Worm (Caenorhabditis elegans) whole organism, young adult: ENCODE results near the gene ZK1240.2.

Experiments used
- B0336.3 ChIP-seq: fragments of 200-800 bp; sonication (Bioruptor generic); IDR thresholded peaks from 2 replicates; pipeline ENCODE4 v1.3.6; 2022; ENCODE audit warnings: missing genetic modification characterization, missing compliant biosample characterization
- C17E4.6 ChIP-seq: fragments of 200-800 bp; sonication (Bioruptor generic); IDR thresholded peaks from 2 replicates; pipeline ENCODE4 v1.3.6; 2022; ENCODE audit warnings: missing genetic modification reagents, missing genetic modification characterization, missing compliant biosample characterization
- D2030.7 ChIP-seq: fragments of 200-800 bp; sonication (Bioruptor generic); IDR thresholded peaks from 2 replicates; pipeline ENCODE4 v1.3.6; 2022; ENCODE audit warnings: missing genetic modification reagents, missing genetic modification characterization, missing compliant biosample characterization
- F22D6.2 ChIP-seq: sonication (generic microtip); optimal IDR thresholded peaks from 2 replicates; lab custom pipeline; 2016; ENCODE audit warnings: mild to moderate bottlenecking, missing genetic modification characterization, missing compliant biosample characterization
- F33H1.4 ChIP-seq: fragments of 200-800 bp; sonication (Bioruptor generic); IDR thresholded peaks from 2 replicates; pipeline ENCODE4 v1.3.6; 2022; ENCODE audit warnings: missing genetic modification reagents, missing genetic modification characterization, missing compliant biosample characterization
- K11D2.4 ChIP-seq: fragments of 200-800 bp; sonication (Bioruptor generic); IDR thresholded peaks from 2 replicates; pipeline ENCODE4 v1.3.6; 2022; ENCODE audit warnings: missing genetic modification reagents, missing genetic modification characterization, missing compliant biosample characterization
- Y67H2A.10 ChIP-seq: fragments of 200-800 bp; sonication (Bioruptor generic); conservative IDR thresholded peaks from 2 replicates; pipeline ENCODE4 v1.3.6; 2022; ENCODE audit warnings: missing genetic modification reagents, missing genetic modification characterization, missing compliant biosample characterization
- akir-1 ChIP-seq: fragments of 200-800 bp; sonication (Bioruptor generic); optimal IDR thresholded peaks from 2 replicates; lab custom pipeline; 2018; ENCODE audit warnings: mild to moderate bottlenecking, missing genetic modification characterization, moderate library complexity, missing compliant biosample characterization
- atf-7 ChIP-seq: sonication (generic microtip); optimal IDR thresholded peaks from 2 replicates; lab custom pipeline; 2017; ENCODE audit warnings: mild to moderate bottlenecking, missing genetic modification characterization, missing compliant biosample characterization
- attf-3 ChIP-seq: fragments of 200-800 bp; sonication (Bioruptor generic); conservative IDR thresholded peaks from 2 replicates; pipeline ENCODE4 v1.3.6; 2022; ENCODE audit warnings: missing genetic modification reagents, missing genetic modification characterization, missing compliant biosample characterization
- attf-5 ChIP-seq: fragments of 200-800 bp; sonication (Bioruptor generic); optimal IDR thresholded peaks from 2 replicates; lab custom pipeline; 2018; ENCODE audit warnings: mild to moderate bottlenecking, missing genetic modification characterization, missing compliant biosample characterization
- ccch-3 ChIP-seq: fragments of 200-800 bp; sonication (Bioruptor generic); optimal IDR thresholded peaks from 2 replicates; lab custom pipeline; 2018; ENCODE audit warnings: mild to moderate bottlenecking, missing genetic modification characterization, missing compliant biosample characterization
- cebp-2 ChIP-seq: fragments of 200-800 bp; sonication (Bioruptor generic); IDR thresholded peaks from 2 replicates; pipeline ENCODE4 v1.3.6; 2022; ENCODE audit warnings: missing genetic modification characterization, missing compliant biosample characterization
- ceh-100 ChIP-seq: fragments of 200-800 bp; sonication (Bioruptor generic); IDR thresholded peaks from 2 replicates; pipeline ENCODE4 v1.3.6; 2022; ENCODE audit warnings: missing genetic modification reagents, missing genetic modification characterization, missing compliant biosample characterization
- dpff-1 ChIP-seq: sonication (generic microtip); optimal IDR thresholded peaks from 2 replicates; lab custom pipeline; 2017; ENCODE audit warnings: mild to moderate bottlenecking, missing genetic modification characterization, missing compliant biosample characterization
- egl-44 ChIP-seq: fragments of 200-800 bp; sonication (Bioruptor generic); IDR thresholded peaks from 2 replicates; pipeline ENCODE4 v1.3.6; 2022; ENCODE audit warnings: missing genetic modification reagents, missing genetic modification characterization, missing compliant biosample characterization
- ekl-4 ChIP-seq: fragments of 200-800 bp; sonication (Bioruptor generic); IDR thresholded peaks from 2 replicates; pipeline ENCODE4 v1.3.6; 2022; ENCODE audit warnings: missing genetic modification reagents, missing genetic modification characterization, missing compliant biosample characterization
- fkh-3 ChIP-seq: sonication (generic microtip); optimal IDR thresholded peaks from 2 replicates; lab custom pipeline; 2016; ENCODE audit warnings: mild to moderate bottlenecking, missing genetic modification characterization, missing compliant biosample characterization
- him-1 ChIP-seq: sonication (generic microtip); optimal IDR thresholded peaks from 2 replicates; lab custom pipeline; 2016; ENCODE audit warnings: missing genotype, missing genetic modification reagents, missing genetic modification characterization, missing compliant biosample characterization
- hlh-12 ChIP-seq: sonication (generic microtip); optimal IDR thresholded peaks from 2 replicates; lab custom pipeline; 2016; ENCODE audit warnings: missing genetic modification characterization, missing compliant biosample characterization
- hmg-1.2 ChIP-seq: fragments of 200-800 bp; sonication (Bioruptor generic); IDR thresholded peaks from 2 replicates; pipeline ENCODE4 v1.3.6; 2022; ENCODE audit warnings: missing genetic modification reagents, missing genetic modification characterization, missing compliant biosample characterization
- hmg-20 ChIP-seq: fragments of 200-800 bp; sonication (Bioruptor generic); IDR thresholded peaks from 2 replicates; pipeline ENCODE4 v1.3.6; 2022; ENCODE audit warnings: missing genetic modification reagents, missing genetic modification characterization, missing compliant biosample characterization
- hsf-1 ChIP-seq: fragments of 200-800 bp; sonication (Bioruptor generic); IDR thresholded peaks from 2 replicates; pipeline ENCODE4 v1.3.6; 2022; ENCODE audit warnings: missing genetic modification reagents, missing genetic modification characterization, missing compliant biosample characterization
- lin-35 ChIP-seq, 3 experiments: fragments of 150-350 bp in 2 of 3; sonication (generic microtip) in 1 of 3; optimal IDR thresholded peaks; 2 replicates each; lab custom pipeline; 2014 to 2018; ENCODE audit warnings: missing biosample characterization in 3 of 3, missing genetic modification characterization in 3 of 3, missing genetic modification reagents in 3 of 3
- madf-10 ChIP-seq: sonication (generic microtip); optimal IDR thresholded peaks from 2 replicates; lab custom pipeline; 2016; ENCODE audit warnings: mild to moderate bottlenecking, missing genetic modification characterization, missing compliant biosample characterization
- madf-3 ChIP-seq: fragments of 200-800 bp; sonication (Bioruptor generic); IDR thresholded peaks from 2 replicates; pipeline ENCODE4 v1.3.6; 2022; ENCODE audit warnings: missing genetic modification reagents, missing genetic modification characterization, missing compliant biosample characterization
- mel-28 ChIP-seq: sonication (generic microtip); optimal IDR thresholded peaks from 2 replicates; lab custom pipeline; 2016; ENCODE audit warnings: borderline replicate concordance, mild to moderate bottlenecking, missing genetic modification characterization, missing compliant biosample characterization
- mxl-1 ChIP-seq: sonication (generic microtip); optimal IDR thresholded peaks from 2 replicates; lab custom pipeline; 2016; ENCODE audit warnings: missing genetic modification characterization, missing compliant biosample characterization
- nfyb-1 ChIP-seq: fragments of 200-800 bp; sonication (Bioruptor generic); IDR thresholded peaks from 2 replicates; pipeline ENCODE4 v1.3.6; 2022; ENCODE audit warnings: missing genetic modification reagents, missing genetic modification characterization, missing compliant biosample characterization
- nhr-120 ChIP-seq: fragments of 200-800 bp; sonication (Bioruptor generic); IDR thresholded peaks from 2 replicates; pipeline ENCODE4 v1.3.6; 2022; ENCODE audit warnings: missing genetic modification characterization, missing compliant biosample characterization
- rcor-1 ChIP-seq: fragments of 200-800 bp; sonication (Bioruptor generic); IDR thresholded peaks from 2 replicates; pipeline ENCODE4 v1.3.6; 2022; ENCODE audit warnings: missing genetic modification reagents, missing genetic modification characterization, missing compliant biosample characterization
- rec-8 ChIP-seq, 2 experiments: sonication (generic microtip); optimal IDR thresholded peaks; 2 replicates each; lab custom pipeline; 2016; ENCODE audit warnings: mild to moderate bottlenecking in 2 of 2, missing genetic modification characterization in 2 of 2, missing genetic modification reagents in 2 of 2, missing genotype in 2 of 2, missing biosample characterization in 1 of 2, missing compliant biosample characterization in 1 of 2, moderate library complexity in 1 of 2
- snpc-3.4 ChIP-seq: sonication (generic microtip); optimal IDR thresholded peaks from 2 replicates; lab custom pipeline; 2017; ENCODE audit warnings: missing genetic modification characterization, mild to moderate bottlenecking, missing compliant biosample characterization, antibody characterized with exemption, moderate library complexity, missing genotype, missing genetic modification reagents
- sptf-2 ChIP-seq: fragments of 200-800 bp; sonication (Bioruptor generic); optimal IDR thresholded peaks from 2 replicates; lab custom pipeline; 2018; ENCODE audit warnings: mild to moderate bottlenecking, missing genetic modification characterization, missing compliant biosample characterization
- tlf-1 ChIP-seq: fragments of 200-800 bp; sonication (Bioruptor generic); optimal IDR thresholded peaks from 2 replicates; lab custom pipeline; 2018; ENCODE audit warnings: mild to moderate bottlenecking, missing genetic modification characterization, missing compliant biosample characterization
- unc-62 ChIP-seq: fragments of 150-350 bp; optimal IDR thresholded peaks from 2 replicates; lab custom pipeline; 2014; ENCODE audit warnings: missing biosample characterization, missing genetic modification reagents, missing genetic modification characterization
- ztf-22 ChIP-seq: fragments of 200-800 bp; sonication (Bioruptor generic); optimal IDR thresholded peaks from 2 replicates; lab custom pipeline; 2018; ENCODE audit warnings: mild to moderate bottlenecking, missing genetic modification characterization, moderate library complexity, missing compliant biosample characterization
- ztf-3 ChIP-seq: fragments of 200-800 bp; sonication (Bioruptor generic); optimal IDR thresholded peaks from 2 replicates; lab custom pipeline; 2018; ENCODE audit warnings: mild to moderate bottlenecking, missing genetic modification characterization, missing compliant biosample characterization

ZK1240.2 gene

DNA sequence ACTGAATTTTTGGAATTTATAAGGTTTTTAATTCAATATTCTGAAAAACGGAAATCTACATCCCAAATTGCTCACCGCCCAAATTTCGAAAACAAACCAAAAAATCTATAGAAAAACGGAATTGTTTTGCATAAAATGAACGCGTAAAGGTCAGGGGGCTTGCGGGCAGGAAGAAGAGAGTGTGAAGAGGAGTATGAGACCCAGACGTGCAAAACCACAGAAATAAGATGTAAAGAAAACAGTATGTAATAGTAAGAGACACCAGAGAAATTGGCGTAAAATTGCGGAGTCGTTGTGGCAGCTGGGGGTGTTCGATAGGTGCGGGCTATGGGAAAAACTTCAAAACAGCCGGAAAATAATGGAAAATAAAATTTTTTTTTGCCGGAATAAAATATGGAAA, 17.8 kb downstream of the ZK1240.2 start:
- no peak for TF ChIP-seq unc-62 (GFP tag; lab: Kevin White, UChicago)
- peak; percentile 47; the same call in 1 of the 2 replicates for TF ChIP-seq hmg-1.2
- TF ChIP-seq nhr-120 (GFP tag; lab: Robert Waterston, UW), result no peak
- TF ChIP-seq ekl-4, result no peak
- no peak for TF ChIP-seq snpc-3.4 (tag; lab: Kevin White, UChicago)
- no peak for TF ChIP-seq lin-35 (GFP tag; optimal IDR thresholded peaks at IDR 0.05; lab: Kevin White, UChicago)
- TF ChIP-seq mel-28 (tag; lab: Kevin White, UChicago), result no peak
- no peak for TF ChIP-seq Y67H2A.10

DNA sequence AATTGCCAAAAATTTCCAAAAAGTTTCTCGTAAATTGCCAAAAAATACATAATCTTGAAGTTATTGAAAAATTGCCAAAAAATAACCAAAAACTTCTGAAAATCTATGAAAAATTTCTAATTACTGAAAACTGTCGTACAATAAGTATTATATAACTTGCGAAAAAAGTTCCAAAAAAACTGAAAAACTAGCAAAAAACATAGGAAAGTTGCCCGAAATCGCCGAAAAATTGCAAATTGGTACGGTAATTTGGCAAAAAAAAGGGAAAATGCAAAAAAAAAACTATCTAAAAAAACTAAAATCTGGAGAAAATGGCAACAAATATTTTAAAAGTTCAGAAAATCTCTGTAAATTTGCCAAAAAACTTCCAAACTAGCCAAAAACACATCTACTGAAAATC, 18.3 kb downstream of the ZK1240.2 start, which contains the start of gene enri-1:
enri-1 (minus strand) TSS at position 101 of the 400 bp plus-strand sequence.
- no peak for TF ChIP-seq madf-10
- no peak for TF ChIP-seq ztf-3 (GFP tag; lab: Kevin White, UChicago)
- no peak for TF ChIP-seq ceh-100 (GFP tag; lab: Robert Waterston, UW)
- no peak for TF ChIP-seq him-1 (tag; lab: Kevin White, UChicago)
- TF ChIP-seq madf-3, result no peak
- TF ChIP-seq dpff-1 (tag; lab: Kevin White, UChicago), result no peak
- no peak for TF ChIP-seq atf-7
- TF ChIP-seq fkh-3 (tag; lab: Kevin White, UChicago), result no peak
- TF ChIP-seq F33H1.4 (GFP tag; lab: Robert Waterston, UW), result no peak
- no peak for TF ChIP-seq cebp-2 (GFP tag; lab: Robert Waterston, UW)
- no peak for TF ChIP-seq K11D2.4 (GFP tag; lab: Robert Waterston, UW)
- no peak for TF ChIP-seq C17E4.6 (GFP tag; lab: Robert Waterston, UW)
- TF ChIP-seq tlf-1 (GFP tag; lab: Kevin White, UChicago), result no peak
- no peak for TF ChIP-seq akir-1 (GFP tag; lab: Kevin White, UChicago)
- TF ChIP-seq, all 124 proteins: peak for 0

DNA sequence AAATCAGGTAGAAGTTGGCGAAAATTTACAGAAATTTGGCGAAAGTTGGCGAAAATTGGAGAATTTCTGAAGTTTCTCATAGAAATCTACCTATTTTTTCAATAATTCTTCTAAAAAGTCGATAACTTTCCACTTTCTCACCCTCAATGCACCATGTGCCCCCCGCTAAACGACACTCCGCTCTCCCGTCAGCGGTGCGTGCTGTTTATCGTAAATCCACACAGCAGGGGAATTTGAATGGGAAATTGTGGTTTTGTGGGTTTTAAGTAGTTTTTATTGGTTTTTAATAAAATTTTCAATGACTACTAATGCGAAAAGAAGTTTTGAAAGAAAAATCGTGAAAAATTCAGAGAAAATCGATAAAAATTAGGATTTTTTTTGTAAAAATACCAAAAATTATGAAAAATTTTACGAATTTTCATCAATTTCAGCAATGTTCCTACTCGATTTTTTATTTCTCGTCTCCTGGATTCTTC, 18.9 kb downstream of the ZK1240.2 start, which contains the start of gene F43C11.6:
F43C11.6 (plus strand) TSS at position 426 of the 476 bp plus-strand sequence.
- TF ChIP-seq D2030.7 (no peak), nfyb-1 (GFP tag; lab: Robert Waterston, UW) (no peak), mxl-1 (tag; lab: Kevin White, UChicago) (no peak), rec-8 (tag; optimal IDR thresholded peaks at IDR 0.05; lab: Kevin White, UChicago) (no peak), attf-5 (GFP tag; lab: Kevin White, UChicago) (peak; percentile 25), attf-3 (GFP tag; lab: Robert Waterston, UW) (peak; percentile 89)

DNA sequence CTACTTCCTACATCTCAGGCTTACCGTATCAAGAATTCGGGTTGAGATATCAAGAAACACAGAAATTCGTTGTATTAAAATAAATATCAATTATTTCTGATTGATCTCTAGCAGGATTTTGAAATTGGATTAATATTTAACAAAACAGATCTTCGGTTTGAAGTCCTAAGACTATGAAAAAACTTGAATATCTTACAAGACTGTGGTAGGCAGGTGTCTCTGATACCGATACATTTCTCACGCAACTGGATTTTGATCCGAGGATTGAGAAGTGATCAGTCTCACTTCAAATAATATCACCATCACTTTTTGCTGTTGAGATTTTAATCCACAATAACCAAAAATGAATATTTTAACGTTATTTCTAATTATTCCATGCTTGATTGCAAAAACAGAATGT, 23.5 kb downstream of the ZK1240.2 start, which contains the start of gene F43C11.4:
F43C11.4 (plus strand) TSS at position 301 of the 400 bp plus-strand sequence.
- no peak for TF ChIP-seq dpff-1 (tag; lab: Kevin White, UChicago)
- TF ChIP-seq B0336.3, result no peak
- no peak for TF ChIP-seq sptf-2 (GFP tag; lab: Kevin White, UChicago)
- TF ChIP-seq D2030.7, result no peak
- no peak for TF ChIP-seq cebp-2 (GFP tag; lab: Robert Waterston, UW)
- no peak for TF ChIP-seq ccch-3 (GFP tag; lab: Kevin White, UChicago)
- no peak for TF ChIP-seq ztf-22 (GFP tag; lab: Kevin White, UChicago)
- no peak for TF ChIP-seq rcor-1 (GFP tag; lab: Robert Waterston, UW)
- no peak for TF ChIP-seq hmg-20 (GFP tag; lab: Robert Waterston, UW)
- no peak for TF ChIP-seq hsf-1 (GFP tag; lab: Robert Waterston, UW)
- TF ChIP-seq F22D6.2 (tag; lab: Kevin White, UChicago), result no peak
- TF ChIP-seq hlh-12 (tag; lab: Kevin White, UChicago), result no peak
- TF ChIP-seq egl-44, result no peak
- TF ChIP-seq, all 124 proteins: peak for 0
